Fruit fly (Drosophila melanogaster): ENCODE data around the gene CG15279.

DNA sequence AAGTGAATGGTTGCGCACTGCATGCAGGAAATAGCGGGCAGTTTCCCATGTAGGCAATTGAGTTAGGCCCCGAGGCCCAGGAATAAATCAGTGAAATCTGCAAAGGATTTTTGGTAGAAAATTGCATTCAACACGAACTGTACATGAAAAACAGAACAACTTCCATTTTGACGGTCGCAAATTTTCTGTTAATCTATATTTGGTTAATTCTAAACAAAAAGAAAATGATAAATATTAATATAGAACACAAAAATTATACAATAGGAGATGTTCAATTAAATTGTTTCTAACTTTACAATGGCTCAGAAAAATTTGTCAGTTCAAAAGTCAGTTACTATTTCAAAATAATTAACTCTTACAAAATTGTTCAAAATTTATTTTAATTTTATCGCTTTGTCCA, 49.5 kb downstream of the CG15279 start, which contains the start of gene CG33308:
- TF ChIP-seq CG3032 (tag; optimal IDR thresholded peaks at IDR 0.05) (no peak), Hr4 (GFP tag; optimal IDR thresholded peaks at IDR 0.05) (no peak), Sox102F (GFP tag; optimal IDR thresholded peaks at IDR 0.05) (no peak), CG6163 (GFP tag; IDR thresholded peaks at IDR 0.05) (no peak), dsx (GFP tag; optimal IDR thresholded peaks at IDR 0.05; ENCODE audit: poor library complexity, severe bottlenecking) (no peak), Blimp-1 (GFP tag; optimal IDR thresholded peaks at IDR 0.05) (no peak)

Measured in whole organism, prepupa.